Fruit fly (Drosophila melanogaster): Measurements from ENCODE around the gene CG13023.

The CG13023 gene

DNA sequence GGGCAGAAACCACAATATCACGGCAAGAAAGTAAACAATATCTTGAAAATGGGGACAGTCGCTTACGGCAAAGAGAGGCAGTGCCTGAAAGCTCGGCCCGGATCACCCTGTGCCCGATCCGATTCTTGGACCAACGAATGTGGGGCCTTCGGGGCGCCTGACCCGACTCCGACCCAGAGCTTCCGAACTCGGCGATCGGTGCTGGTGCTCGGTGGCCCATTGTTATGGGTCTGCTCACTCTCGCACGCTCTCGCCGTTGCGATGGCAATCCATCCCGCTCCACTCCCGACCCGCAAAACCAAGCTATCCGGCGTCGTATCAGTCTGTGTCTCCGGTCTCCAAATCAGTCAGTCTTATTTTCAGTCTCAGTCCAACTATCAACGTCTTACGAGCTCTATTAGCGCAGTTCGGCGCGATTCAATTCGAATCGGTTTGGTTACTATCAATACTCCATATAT is 42.4 kb upstream of the CG13023 start, which contains the start of gene Exn:
TSS of gene Exn (plus strand) at position 362 of the 458 bp plus-strand sequence.
- TF ChIP-seq vvl (GFP tag; IDR thresholded peaks at IDR 0.05) (peak; percentile 71), CG13775 (GFP tag; optimal IDR thresholded peaks at IDR 0.05) (no peak), kah (GFP tag; optimal IDR thresholded peaks at IDR 0.05) (no peak), MTF-1 (GFP tag; optimal IDR thresholded peaks at IDR 0.05; ENCODE audit: borderline replicate concordance) (peak; percentile 28), HHEX (GFP tag; optimal IDR thresholded peaks at IDR 0.05) (peak; percentile 58), hb (GFP tag; IDR thresholded peaks at IDR 0.05; ENCODE audit: partially characterized antibody) (no peak), Fer1 (GFP tag; optimal IDR thresholded peaks at IDR 0.05) (peak; percentile 76), gcm (GFP tag; optimal IDR thresholded peaks at IDR 0.05) (peak; percentile 38), YL-1 (GFP tag; optimal IDR thresholded peaks at IDR 0.05) (no peak), CG6254 (GFP tag; optimal IDR thresholded peaks at IDR 0.05) (peak; percentile 99), nom (GFP tag; optimal IDR thresholded peaks at IDR 0.05) (peak; percentile 24), Ets65A (GFP tag) (no peak), Taf1 (GFP tag; IDR thresholded peaks at IDR 0.05) (0 out of 2 replicates have a peak, but pooled peaks have one; percentile 26), ase (GFP tag; IDR thresholded peaks at IDR 0.05) (0 out of 3 replicates have a peak, but pooled peaks have one; percentile 31), CG3995 (GFP tag; optimal IDR thresholded peaks at IDR 0.05) (no peak), CrebB (tag; optimal IDR thresholded peaks at IDR 0.05) (peak; percentile 45), CG11560 (tag; IDR thresholded peaks at IDR 0.05) (no peak), sima (GFP tag; optimal IDR thresholded peaks at IDR 0.05) (no peak), CG7271 (tag; optimal IDR thresholded peaks at IDR 0.05) (no peak), jumu (GFP tag; optimal IDR thresholded peaks at IDR 0.05) (peak; percentile 12), CG6272 (GFP tag; IDR thresholded peaks at IDR 0.05) (no peak), Doc3 (GFP tag; IDR thresholded peaks at IDR 0.05; ENCODE audit: partially characterized antibody) (no peak), CG3847 (GFP tag; IDR thresholded peaks at IDR 0.05) (peak; percentile 49; the same call in 1 of the 2 replicates), Nf-YA (GFP tag; IDR thresholded peaks at IDR 0.05) (0 out of 2 replicates have a peak, but pooled peaks have one; percentile 23), CG7745 (tag; optimal IDR thresholded peaks at IDR 0.05) (no peak), mld (GFP tag; IDR thresholded peaks at IDR 0.05; ENCODE audit: partially characterized antibody) (no peak), ranshi (GFP tag; IDR thresholded peaks at IDR 0.05) (peak; percentile 36; the same call in 1 of the 2 replicates), Jarid2 (GFP tag; optimal IDR thresholded peaks at IDR 0.05) (peak; percentile 70), Mad (GFP tag; optimal IDR thresholded peaks at IDR 0.05) (no peak), CG12299 (tag; optimal IDR thresholded peaks at IDR 0.05) (peak; percentile 8), NFAT (GFP tag; IDR thresholded peaks at IDR 0.05) (0 out of 2 replicates have a peak, but pooled peaks have one; percentile 29), CG34224 (GFP tag; IDR thresholded peaks at IDR 0.05; ENCODE audit: partially characterized antibody) (peak; percentile 56; the same call in 2 of the 3 replicates), ara (GFP tag; IDR thresholded peaks at IDR 0.05) (no peak), cad (GFP tag; optimal IDR thresholded peaks at IDR 0.05) (no peak), CG10654 (GFP tag; optimal IDR thresholded peaks at IDR 0.05) (no peak), CG11723 (GFP tag; optimal IDR thresholded peaks at IDR 0.05) (no peak), Xrp1 (GFP tag; IDR thresholded peaks at IDR 0.05) (no peak), CG10267 (tag; optimal IDR thresholded peaks at IDR 0.05) (no peak), Dad (GFP tag; optimal IDR thresholded peaks at IDR 0.05) (peak; percentile 21), CG8290 (GFP tag; optimal IDR thresholded peaks at IDR 0.05) (no peak), CG8290 (tag; optimal IDR thresholded peaks at IDR 0.05) (no peak), disco-r (GFP tag; optimal IDR thresholded peaks at IDR 0.05) (no peak), trem (tag; optimal IDR thresholded peaks at IDR 0.05) (no peak), E2f2 (GFP tag; IDR thresholded peaks at IDR 0.05) (peak; percentile 34; the same call in 1 of the 2 replicates), zf30C (GFP tag; optimal IDR thresholded peaks at IDR 0.05) (no peak), H2.0 (GFP tag; IDR thresholded peaks at IDR 0.05) (0 out of 2 replicates have a peak, but pooled peaks have one; percentile 3), Opbp (GFP tag; IDR thresholded peaks at IDR 0.05; ENCODE audit: partially characterized antibody) (0 out of 3 replicates have a peak, but pooled peaks have one; percentile 33), hbn (GFP tag; IDR thresholded peaks at IDR 0.05; ENCODE audit: partially characterized antibody) (peak; percentile 24; the same call in 1 of the 2 replicates), CG15269 (tag; optimal IDR thresholded peaks at IDR 0.05) (no peak), Hr78 (GFP tag; optimal IDR thresholded peaks at IDR 0.05) (peak in 1 of 2 experiments; percentile 98)
